Fruit fly (Drosophila melanogaster) whole organism, embryonic: ENCODE data around the gene CG10651.

Experiments
- Asciz ChIP-seq: fragments of 200-800 bp; sonication (Bioruptor generic); optimal IDR thresholded peaks from 2 replicates; lab custom pipeline; 2017; ENCODE audit warnings: missing biosample characterization, mild to moderate bottlenecking, missing genetic modification characterization, missing genetic modification reagents
- CG10274 ChIP-seq: fragments of 200-800 bp; sonication (Bioruptor generic); optimal IDR thresholded peaks from 3 replicates; lab custom pipeline; 2017; ENCODE audit warnings: missing biosample characterization, mild to moderate bottlenecking, missing genetic modification characterization
- CG10565 ChIP-seq: fragments of 200-800 bp; sonication (Bioruptor generic); optimal IDR thresholded peaks from 3 replicates; lab custom pipeline; 2016; ENCODE audit warnings: missing biosample characterization, mild to moderate bottlenecking, missing genetic modification characterization
- CG11695 ChIP-seq: fragments of 200-800 bp; sonication (Bioruptor generic); IDR thresholded peaks from 3 replicates; pipeline ENCODE4 v1.3.6; 2022; ENCODE audit warnings: missing biosample characterization, missing genetic modification characterization
- CG12942 ChIP-seq: fragments of 200-800 bp; sonication (Bioruptor generic); optimal IDR thresholded peaks from 3 replicates; lab custom pipeline; 2016; ENCODE audit warnings: missing biosample characterization, missing genetic modification characterization
- CG13123 ChIP-seq: fragments of 200-800 bp; sonication (Bioruptor generic); optimal IDR thresholded peaks from 2 replicates; lab custom pipeline; 2016; ENCODE audit warnings: missing biosample characterization, missing genetic modification characterization
- CG13424 ChIP-seq: fragments of 200-800 bp; sonication (Bioruptor generic); optimal IDR thresholded peaks from 2 replicates; lab custom pipeline; 2019; ENCODE audit warnings: missing biosample characterization, mild to moderate bottlenecking, missing genetic modification characterization, moderate library complexity
- CG13624 ChIP-seq: fragments of 200-800 bp; sonication (Bioruptor generic); optimal IDR thresholded peaks from 2 replicates; lab custom pipeline; 2016; ENCODE audit warnings: missing biosample characterization, missing genetic modification characterization
- CG13775 ChIP-seq: fragments of 200-800 bp; sonication (Bioruptor generic); optimal IDR thresholded peaks from 3 replicates; lab custom pipeline; 2017; ENCODE audit warnings: missing biosample characterization, mild to moderate bottlenecking, missing genetic modification characterization
- CG14860 ChIP-seq: fragments of 200-800 bp; sonication (Bioruptor generic); IDR thresholded peaks from 3 replicates; pipeline ENCODE4 v1.3.6; 2022; ENCODE audit warnings: missing biosample characterization, missing genetic modification characterization; ENCODE audit not compliant: partially characterized antibody
- CG1602 ChIP-seq: fragments of 200-800 bp; sonication (Bioruptor generic); optimal IDR thresholded peaks from 3 replicates; lab custom pipeline; 2016; ENCODE audit warnings: missing biosample characterization, missing genetic modification characterization
- CG1792 ChIP-seq: fragments of 200-800 bp; sonication (Bioruptor generic); optimal IDR thresholded peaks from 2 replicates; lab custom pipeline; 2016; ENCODE audit warnings: missing biosample characterization, missing genetic modification characterization
- CG18764 ChIP-seq: fragments of 200-800 bp; sonication (Bioruptor generic); optimal IDR thresholded peaks from 3 replicates; lab custom pipeline; 2016; ENCODE audit warnings: missing biosample characterization, missing genetic modification characterization
- CG2116 ChIP-seq: fragments of 200-800 bp; sonication (Bioruptor generic); optimal IDR thresholded peaks from 3 replicates; lab custom pipeline; 2018; ENCODE audit warnings: missing biosample characterization, mild to moderate bottlenecking, missing genetic modification characterization
- CG2129 ChIP-seq: fragments of 200-800 bp; sonication (Bioruptor generic); IDR thresholded peaks from 2 replicates; pipeline ENCODE4 v1.3.6; 2022; ENCODE audit warnings: missing biosample characterization, missing genetic modification characterization; ENCODE audit not compliant: partially characterized antibody
- CG34224 ChIP-seq: fragments of 200-800 bp; sonication (Bioruptor generic); IDR thresholded peaks from 3 replicates; pipeline ENCODE4 v1.3.6; 2022; ENCODE audit warnings: missing biosample characterization, missing genetic modification characterization; ENCODE audit not compliant: partially characterized antibody
- CG3838 ChIP-seq: fragments of 200-800 bp; sonication (Bioruptor generic); optimal IDR thresholded peaks from 3 replicates; lab custom pipeline; 2016; ENCODE audit warnings: missing biosample characterization, missing genetic modification characterization
- CG4360 ChIP-seq: fragments of 200-800 bp; sonication (Bioruptor generic); IDR thresholded peaks from 2 replicates; pipeline ENCODE4 v1.3.6; 2022; ENCODE audit warnings: missing biosample characterization, missing genetic modification characterization
- CG43689 ChIP-seq: fragments of 200-800 bp; sonication (Bioruptor generic); IDR thresholded peaks from 2 replicates; pipeline ENCODE4 v1.3.6; 2022; ENCODE audit warnings: missing biosample characterization, missing genetic modification characterization
- CG6765 ChIP-seq: fragments of 200-800 bp; sonication (Bioruptor generic); optimal IDR thresholded peaks from 3 replicates; lab custom pipeline; 2017; ENCODE audit warnings: missing biosample characterization, mild to moderate bottlenecking, missing genetic modification characterization
- CG8478 ChIP-seq: fragments of >200 bp; optimal IDR thresholded peaks from 2 replicates; lab custom pipeline; 2018
- D19B ChIP-seq: fragments of 200-800 bp; sonication (Bioruptor generic); optimal IDR thresholded peaks from 2 replicates; lab custom pipeline; 2017; ENCODE audit warnings: missing biosample characterization, mild to moderate bottlenecking, missing genetic modification characterization
- Dek ChIP-seq: fragments of 200-800 bp; sonication (Bioruptor generic); optimal IDR thresholded peaks from 3 replicates; lab custom pipeline; 2019; ENCODE audit warnings: missing biosample characterization, mild to moderate bottlenecking, missing genetic modification characterization, moderate library complexity
- Dll ChIP-seq: fragments of 200-800 bp; sonication (Bioruptor generic); IDR thresholded peaks from 4 replicates; pipeline ENCODE4 v1.3.6; 2022; ENCODE audit warnings: missing biosample characterization, missing genetic modification characterization; ENCODE audit not compliant: partially characterized antibody
- Med ChIP-seq: fragments of 200-800 bp; sonication (Bioruptor generic); peaks from one replicate; lab custom pipeline; 2016; ENCODE audit warnings: missing biosample characterization, missing genetic modification characterization, mild to moderate bottlenecking, inconsistent platforms, moderate library complexity
- NFAT ChIP-seq: fragments of 200-800 bp; sonication (Bioruptor generic); IDR thresholded peaks from 2 replicates; pipeline ENCODE4 v1.3.6; 2022; ENCODE audit warnings: missing biosample characterization, missing genetic modification characterization
- Nf-YB ChIP-seq: fragments of 200-800 bp; sonication (Bioruptor generic); optimal IDR thresholded peaks from 3 replicates; lab custom pipeline; 2019; ENCODE audit warnings: missing biosample characterization, mild to moderate bottlenecking, missing genetic modification characterization, moderate library complexity
- Opbp ChIP-seq: fragments of 200-800 bp; sonication (Bioruptor generic); IDR thresholded peaks from 3 replicates; pipeline ENCODE4 v1.3.6; 2022; ENCODE audit warnings: missing biosample characterization, missing genetic modification characterization; ENCODE audit not compliant: partially characterized antibody
- da ChIP-seq: fragments of 200-800 bp; sonication (Bioruptor generic); optimal IDR thresholded peaks from 2 replicates; lab custom pipeline; 2016; ENCODE audit warnings: missing biosample characterization, missing genetic modification characterization
- dm ChIP-seq: fragments of 200-800 bp; sonication (Bioruptor generic); optimal IDR thresholded peaks from 3 replicates; lab custom pipeline; 2016; ENCODE audit warnings: missing biosample characterization, missing genetic modification characterization
- eyg ChIP-seq: fragments of 200-800 bp; sonication (Bioruptor generic); optimal IDR thresholded peaks from 3 replicates; lab custom pipeline; 2016; ENCODE audit warnings: missing biosample characterization, missing genetic modification characterization
- ftz-f1 ChIP-seq: fragments of 200-800 bp; sonication (Bioruptor generic); optimal IDR thresholded peaks from 2 replicates; lab custom pipeline; 2016; ENCODE audit warnings: missing biosample characterization, missing genetic modification characterization
- gem ChIP-seq: fragments of 200-800 bp; sonication (Bioruptor generic); optimal IDR thresholded peaks from 2 replicates; lab custom pipeline; 2019; ENCODE audit warnings: missing biosample characterization, mild to moderate bottlenecking, missing genetic modification characterization, moderate library complexity
- gfzf ChIP-seq: fragments of 200-800 bp; sonication (Bioruptor generic); optimal IDR thresholded peaks from 2 replicates; lab custom pipeline; 2016; ENCODE audit warnings: missing biosample characterization, mild to moderate bottlenecking, missing genetic modification characterization, moderate library complexity
- kni ChIP-seq: fragments of 200-800 bp; sonication (Bioruptor generic); optimal IDR thresholded peaks from 3 replicates; lab custom pipeline; 2017; ENCODE audit warnings: mild to moderate bottlenecking, missing biosample characterization, missing genetic modification reagents, missing genetic modification characterization
- maf-S ChIP-seq: fragments of 200-800 bp; sonication (Bioruptor generic); optimal IDR thresholded peaks from 2 replicates; lab custom pipeline; 2016; ENCODE audit warnings: missing biosample characterization, missing genetic modification characterization
- mirr ChIP-seq: fragments of 200-800 bp; sonication (Bioruptor generic); optimal IDR thresholded peaks from 3 replicates; lab custom pipeline; 2018; ENCODE audit warnings: missing biosample characterization, mild to moderate bottlenecking, missing genetic modification characterization
- mld ChIP-seq: fragments of 200-800 bp; sonication (Bioruptor generic); IDR thresholded peaks from 3 replicates; pipeline ENCODE4 v1.3.6; 2022; ENCODE audit warnings: missing biosample characterization, missing genetic modification characterization; ENCODE audit not compliant: partially characterized antibody
- nau ChIP-seq: fragments of 200-800 bp; sonication (Bioruptor generic); optimal IDR thresholded peaks from 3 replicates; lab custom pipeline; 2017; ENCODE audit warnings: missing biosample characterization, mild to moderate bottlenecking, missing genetic modification characterization, missing genetic modification reagents
- oc ChIP-seq: fragments of 200-800 bp; sonication (Bioruptor generic); optimal IDR thresholded peaks from 2 replicates; lab custom pipeline; 2018; ENCODE audit warnings: missing biosample characterization, mild to moderate bottlenecking, missing genetic modification characterization, moderate library complexity
- pan ChIP-seq, 4 experiments: fragments of >200 bp in 3 of 4; fragments of 200-800 bp in 1 of 4; sonication (Bioruptor generic) in 1 of 4; optimal IDR thresholded peaks in 3 of 4; IDR thresholded peaks in 1 of 4; 2 replicates each; pipeline versions ENCODE4 v1.3.6 to Lab custom; 2017 to 2022; ENCODE audit warnings: missing biosample characterization in 2 of 4, missing genetic modification characterization in 2 of 4, mixed read lengths in 1 of 4
- pnt ChIP-seq: fragments of 200-800 bp; sonication (Bioruptor generic); optimal IDR thresholded peaks from 3 replicates; lab custom pipeline; 2016; ENCODE audit warnings: missing biosample characterization, missing genetic modification characterization
- repo ChIP-seq: fragments of 200-800 bp; sonication (Bioruptor generic); optimal IDR thresholded peaks from 2 replicates; lab custom pipeline; 2016; ENCODE audit warnings: missing biosample characterization, missing genetic modification characterization
- sim ChIP-seq: fragments of 200-800 bp; sonication (Bioruptor generic); IDR thresholded peaks from 2 replicates; pipeline ENCODE4 v1.3.6; 2022; ENCODE audit warnings: missing biosample characterization, missing genetic modification characterization
- so ChIP-seq: fragments of 200-800 bp; sonication (Bioruptor generic); IDR thresholded peaks from 3 replicates; pipeline ENCODE4 v1.3.6; 2022; ENCODE audit warnings: missing biosample characterization, missing genetic modification characterization
- sug ChIP-seq: fragments of 200-800 bp; optimal IDR thresholded peaks from 2 replicates; lab custom pipeline; 2019; ENCODE audit warnings: missing biosample characterization, mild to moderate bottlenecking, missing genetic modification characterization, moderate library complexity
- tgo ChIP-seq: fragments of 200-800 bp; sonication (Bioruptor generic); IDR thresholded peaks from 3 replicates; pipeline ENCODE4 v1.3.6; 2022; ENCODE audit warnings: missing biosample characterization, missing genetic modification characterization
- tin ChIP-seq: fragments of 200-800 bp; sonication (Bioruptor generic); optimal IDR thresholded peaks from 3 replicates; lab custom pipeline; 2016; ENCODE audit warnings: missing biosample characterization, missing genetic modification characterization
- unpg ChIP-seq: fragments of 200-800 bp; sonication (Bioruptor generic); optimal IDR thresholded peaks from 3 replicates; lab custom pipeline; 2018; ENCODE audit warnings: missing biosample characterization, mild to moderate bottlenecking, missing genetic modification characterization, moderate library complexity

CG10651 gene

dm6 chr2L:20091094-20091679, 43.5 kb downstream of the CG10651 start, which contains the start of the genes CG10747 and Pyroxd1 (continued):
- TF ChIP-seq D19B = peak; percentile 91
- peak; percentile 97 for TF ChIP-seq sug (tag; lab: Kevin White, UChicago)
- peak; percentile 98 for TF ChIP-seq CG13424
- peak; percentile 98 for TF ChIP-seq tgo (GFP tag; lab: Robert Waterston, UW)
- TF ChIP-seq Dll = 0 out of 4 replicates have a peak, but pooled peaks have one; percentile 27
- peak; percentile 91 for TF ChIP-seq CG3838 (GFP tag; lab: Kevin White, UChicago)
- peak; percentile 84 for TF ChIP-seq CG1792 (GFP tag; lab: Kevin White, UChicago)
- TF ChIP-seq CG13624 (GFP tag; lab: Kevin White, UChicago) = peak; percentile 96
- peak; percentile 79 for TF ChIP-seq eyg (GFP tag; lab: Kevin White, UChicago)
- TF ChIP-seq dm (GFP tag; lab: Kevin White, UChicago) = peak; percentile 82
- peak; percentile 93 for TF ChIP-seq maf-S
- peak; percentile 93 for TF ChIP-seq oc (tag; lab: Kevin White, UChicago)
- peak; percentile 90 for TF ChIP-seq da
- peak; percentile 97 for TF ChIP-seq CG13775
- no peak for TF ChIP-seq CG14860
- TF ChIP-seq CG12942 = peak; percentile 96
- no peak for TF ChIP-seq CG34224 (GFP tag; lab: Robert Waterston, UW)
- peak; percentile 84 for TF ChIP-seq sim (GFP tag; lab: Robert Waterston, UW)
- TF ChIP-seq CG18764 (GFP tag; lab: Kevin White, UChicago) = peak; percentile 91
- TF ChIP-seq nau (GFP tag; lab: Kevin White, UChicago) = peak; percentile 92
- TF ChIP-seq CG43689 = peak; percentile 80
- peak; percentile 64 for TF ChIP-seq ftz-f1
- peak; percentile 86 for TF ChIP-seq Nf-YB
- no peak for TF ChIP-seq Opbp (GFP tag; lab: Robert Waterston, UW)
- peak; percentile 91 for TF ChIP-seq CG6765 (GFP tag; lab: Kevin White, UChicago)
- no peak for TF ChIP-seq CG2129 (GFP tag; lab: Robert Waterston, UW)
- peak; percentile 99 for TF ChIP-seq Med (GFP tag; lab: Kevin White, UChicago)
- TF ChIP-seq kni (GFP tag; lab: Kevin White, UChicago) = peak; percentile 74
- TF ChIP-seq mld = no peak
- peak; percentile 85 for TF ChIP-seq CG10274 (GFP tag; lab: Kevin White, UChicago)
- peak; percentile 94 for TF ChIP-seq NFAT (GFP tag; lab: Robert Waterston, UW)
- peak; percentile 98 for TF ChIP-seq Dek (tag; lab: Kevin White, UChicago)
- TF ChIP-seq gfzf (GFP tag; lab: Kevin White, UChicago) = peak; percentile 78
- peak; percentile 93 for TF ChIP-seq mirr
- peak; percentile 98 for TF ChIP-seq CG1602
- peak; percentile 95 for TF ChIP-seq CG11695
- peak; percentile 84 for TF ChIP-seq CG2116 (GFP tag; lab: Kevin White, UChicago)
- peak; percentile 35; the same call in 1 of the 2 replicates for TF ChIP-seq CG4360 (GFP tag; lab: Robert Waterston, UW)
- TF ChIP-seq pnt = peak; percentile 95
- TF ChIP-seq gem (tag; lab: Kevin White, UChicago) = peak; percentile 98
- TF ChIP-seq CG13123 (GFP tag; lab: Kevin White, UChicago) = peak; percentile 94
- TF ChIP-seq CG8478 (lab: Kevin White, UChicago) = no peak
- TF ChIP-seq tin (GFP tag; lab: Kevin White, UChicago) = peak; percentile 97
- peak; percentile 84 for TF ChIP-seq CG10565 (GFP tag; lab: Kevin White, UChicago)
- peak; percentile 78 for TF ChIP-seq repo (GFP tag; lab: Kevin White, UChicago)
- peak; percentile 96 for TF ChIP-seq so (GFP tag; lab: Robert Waterston, UW)
- no peak for TF ChIP-seq pan (optimal IDR thresholded peaks at IDR 0.05; lab: Kevin White, UChicago)
- TF ChIP-seq pan (GFP tag; optimal IDR thresholded peaks at IDR 0.05 in 1 of 2, IDR thresholded peaks at IDR 0.05 in 1 of 2) = peak in 1 of 2 experiments; percentile 95
- TF ChIP-seq unpg (GFP tag; lab: Kevin White, UChicago) = peak; percentile 97
- TF ChIP-seq Asciz (GFP tag; lab: Kevin White, UChicago) = peak; percentile 92
